Fruit fly (Drosophila melanogaster) whole organism, prepupa: ENCODE results near the gene CG5390.

ENCODE experiments used
- CG10631 ChIP-seq: fragments of 200-800 bp; sonication (Bioruptor generic); optimal IDR thresholded peaks from 2 replicates; lab custom pipeline; 2016; ENCODE audit warnings: missing biosample characterization, missing genetic modification characterization
- CG10669 ChIP-seq: fragments of 200-800 bp; sonication (Bioruptor generic); optimal IDR thresholded peaks from 3 replicates; lab custom pipeline; 2018; ENCODE audit warnings: missing biosample characterization, mild to moderate bottlenecking, missing genetic modification characterization, moderate library complexity
- CG11762 ChIP-seq: fragments of 200-800 bp; sonication (Bioruptor generic); optimal IDR thresholded peaks from 3 replicates; lab custom pipeline; 2016; ENCODE audit warnings: missing biosample characterization, missing genetic modification characterization; ENCODE audit not compliant: insufficient read depth
- CG11902 ChIP-seq: fragments of 200-800 bp; sonication (Bioruptor generic); optimal IDR thresholded peaks from 3 replicates; lab custom pipeline; 2016; ENCODE audit warnings: missing biosample characterization, missing genetic modification characterization
- CG3032 ChIP-seq: fragments of 200-800 bp; optimal IDR thresholded peaks from 2 replicates; lab custom pipeline; 2019; ENCODE audit warnings: missing biosample characterization, mild to moderate bottlenecking, missing genetic modification characterization, moderate library complexity
- CG31627 ChIP-seq: fragments of 200-800 bp; sonication (Bioruptor generic); optimal IDR thresholded peaks from 3 replicates; lab custom pipeline; 2016; ENCODE audit warnings: missing biosample characterization, missing genetic modification characterization
- CG32006 ChIP-seq: fragments of 200-800 bp; sonication (Bioruptor generic); optimal IDR thresholded peaks from 3 replicates; lab custom pipeline; 2017; ENCODE audit warnings: missing biosample characterization, mild to moderate bottlenecking, missing genetic modification characterization
- CG34406 ChIP-seq: fragments of 200-800 bp; sonication (Bioruptor generic); optimal IDR thresholded peaks from 3 replicates; lab custom pipeline; 2016; ENCODE audit warnings: missing biosample characterization, missing genetic modification characterization
- CG4318 ChIP-seq: fragments of 200-800 bp; sonication (Bioruptor generic); optimal IDR thresholded peaks from 3 replicates; lab custom pipeline; 2017; ENCODE audit warnings: missing biosample characterization, mild to moderate bottlenecking, missing genetic modification characterization
- CG6276 ChIP-seq: fragments of 200-800 bp; sonication (Bioruptor generic); optimal IDR thresholded peaks from 2 replicates; lab custom pipeline; 2017; ENCODE audit warnings: missing biosample characterization, mild to moderate bottlenecking, missing genetic modification characterization
- CG6792 ChIP-seq: fragments of 200-800 bp; sonication (Bioruptor generic); optimal IDR thresholded peaks from 3 replicates; lab custom pipeline; 2016; ENCODE audit warnings: missing biosample characterization, missing genetic modification characterization
- CG6808 ChIP-seq: fragments of 200-800 bp; sonication (Bioruptor generic); optimal IDR thresholded peaks from 3 replicates; lab custom pipeline; 2017; ENCODE audit warnings: missing biosample characterization, missing genetic modification characterization, mild to moderate bottlenecking, moderate library complexity, missing genetic modification reagents
- CG6854 ChIP-seq: fragments of 200-800 bp; sonication (Bioruptor generic); optimal IDR thresholded peaks from 2 replicates; lab custom pipeline; 2017; ENCODE audit warnings: missing biosample characterization, mild to moderate bottlenecking, missing genetic modification characterization
- CG7368 ChIP-seq: fragments of 200-800 bp; sonication (Bioruptor generic); optimal IDR thresholded peaks from 3 replicates; lab custom pipeline; 2016; ENCODE audit warnings: missing biosample characterization, missing genetic modification characterization
- CG9139 ChIP-seq: fragments of 200-800 bp; sonication (Bioruptor generic); optimal IDR thresholded peaks from 3 replicates; lab custom pipeline; 2017; ENCODE audit warnings: missing biosample characterization, mild to moderate bottlenecking, missing genetic modification characterization
- Eip75B ChIP-seq: fragments of 200-800 bp; sonication (Bioruptor generic); optimal IDR thresholded peaks from 3 replicates; lab custom pipeline; 2016; ENCODE audit warnings: missing biosample characterization, missing genetic modification characterization
- Eip78C ChIP-seq: fragments of 200-800 bp; sonication (Bioruptor generic); peaks from one replicate; lab custom pipeline; 2016; ENCODE audit warnings: missing biosample characterization, missing genetic modification characterization
- Ets96B ChIP-seq: fragments of 200-800 bp; optimal IDR thresholded peaks from 2 replicates; lab custom pipeline; 2019; ENCODE audit warnings: missing biosample characterization, mild to moderate bottlenecking, missing genetic modification characterization, moderate library complexity
- Hr39 ChIP-seq: fragments of 200-800 bp; sonication (Bioruptor generic); optimal IDR thresholded peaks from 2 replicates; lab custom pipeline; 2016; ENCODE audit warnings: missing biosample characterization, missing genetic modification characterization
- Hr4 ChIP-seq: fragments of 200-800 bp; sonication (Bioruptor generic); optimal IDR thresholded peaks from 3 replicates; lab custom pipeline; 2016; ENCODE audit warnings: missing biosample characterization, missing genetic modification characterization
- Lpt ChIP-seq: fragments of 200-800 bp; sonication (Bioruptor generic); optimal IDR thresholded peaks from 3 replicates; lab custom pipeline; 2016; ENCODE audit warnings: missing biosample characterization, missing genetic modification characterization
- Met ChIP-seq: fragments of 200-800 bp; sonication (Bioruptor generic); optimal IDR thresholded peaks from 3 replicates; lab custom pipeline; 2016; ENCODE audit warnings: missing biosample characterization, missing genetic modification characterization
- OdsH ChIP-seq: fragments of 200-800 bp; sonication (Bioruptor generic); optimal IDR thresholded peaks from 3 replicates; lab custom pipeline; 2016; ENCODE audit warnings: missing biosample characterization, missing genetic modification characterization
- Smox ChIP-seq: fragments of 200-800 bp; sonication (Bioruptor generic); optimal IDR thresholded peaks from 3 replicates; lab custom pipeline; 2016; ENCODE audit warnings: missing biosample characterization, missing genetic modification characterization
- Sox102F ChIP-seq: fragments of 200-800 bp; sonication (Bioruptor generic); optimal IDR thresholded peaks from 2 replicates; lab custom pipeline; 2016; ENCODE audit warnings: missing biosample characterization, mild to moderate bottlenecking, missing genetic modification characterization
- Sox14 ChIP-seq: fragments of 200-800 bp; sonication (Bioruptor generic); optimal IDR thresholded peaks from 3 replicates; lab custom pipeline; 2016; ENCODE audit warnings: missing biosample characterization, missing genetic modification characterization
- acj6 ChIP-seq: fragments of 200-800 bp; sonication (Bioruptor generic); optimal IDR thresholded peaks from 3 replicates; lab custom pipeline; 2016; ENCODE audit warnings: missing biosample characterization, missing genetic modification characterization
- cyc ChIP-seq: fragments of 200-800 bp; sonication (Bioruptor generic); optimal IDR thresholded peaks from 3 replicates; lab custom pipeline; 2016; ENCODE audit warnings: missing biosample characterization, missing genetic modification characterization
- dsx ChIP-seq: fragments of 200-800 bp; optimal IDR thresholded peaks from 3 replicates; lab custom pipeline; 2019; ENCODE audit warnings: missing biosample characterization, mild to moderate bottlenecking, missing genetic modification characterization, moderate library complexity; ENCODE audit not compliant: poor library complexity, severe bottlenecking
- esn ChIP-seq: fragments of 200-800 bp; sonication (Bioruptor generic); optimal IDR thresholded peaks from 2 replicates; lab custom pipeline; 2016; ENCODE audit warnings: missing biosample characterization, mild to moderate bottlenecking, missing genetic modification characterization, moderate library complexity
- fd59A ChIP-seq: fragments of 200-800 bp; sonication (Bioruptor generic); optimal IDR thresholded peaks from 2 replicates; lab custom pipeline; 2017; ENCODE audit warnings: missing biosample characterization, mild to moderate bottlenecking, missing genetic modification characterization, missing genetic modification reagents
- pdm3 ChIP-seq: fragments of 200-800 bp; sonication (Bioruptor generic); optimal IDR thresholded peaks from 3 replicates; lab custom pipeline; 2016; ENCODE audit warnings: missing biosample characterization, missing genetic modification characterization
- salr ChIP-seq, 2 experiments: fragments of 200-800 bp; sonication (Bioruptor generic); optimal IDR thresholded peaks; 3 replicates each; lab custom pipeline; 2016 to 2018; ENCODE audit warnings: missing biosample characterization in 2 of 2, missing genetic modification characterization in 2 of 2, mild to moderate bottlenecking in 1 of 2
- spab ChIP-seq: fragments of 200-800 bp; sonication (Bioruptor generic); optimal IDR thresholded peaks from 2 replicates; lab custom pipeline; 2017; ENCODE audit warnings: missing biosample characterization, mild to moderate bottlenecking, missing genetic modification characterization, missing genetic modification reagents
- svp ChIP-seq: fragments of 200-800 bp; sonication (Bioruptor generic); peaks from one replicate; lab custom pipeline; 2016; ENCODE audit warnings: missing biosample characterization, missing genetic modification characterization
- topi ChIP-seq: fragments of 200-800 bp; sonication (Bioruptor generic); optimal IDR thresholded peaks from 3 replicates; lab custom pipeline; 2016; ENCODE audit warnings: missing biosample characterization, missing genetic modification characterization
- vri ChIP-seq: fragments of 200-800 bp; sonication (Bioruptor generic); optimal IDR thresholded peaks from 3 replicates; lab custom pipeline; 2016; ENCODE audit warnings: missing biosample characterization, mild to moderate bottlenecking, missing genetic modification characterization

CG5390 gene

DNA sequence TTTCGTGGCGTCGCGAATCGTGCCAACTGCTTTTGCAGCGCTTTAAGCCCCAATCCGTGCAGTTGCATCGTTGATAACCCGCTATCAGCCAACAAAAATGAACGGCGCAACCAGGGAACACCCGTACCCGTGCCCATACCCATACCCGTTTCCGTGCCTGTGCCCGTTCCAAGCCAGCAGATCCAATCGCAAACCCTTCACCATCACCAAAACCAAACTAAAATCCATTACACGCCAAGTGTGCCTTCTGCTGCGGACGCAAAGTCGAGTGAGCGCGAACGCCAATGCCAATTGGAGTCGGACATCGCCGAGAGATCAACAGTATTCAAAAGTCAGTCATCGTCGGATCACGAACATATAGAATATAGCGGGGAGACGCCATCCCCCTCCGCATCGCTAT, 27.8 kb upstream of the CG5390 start:
- TF ChIP-seq pdm3 (GFP tag; lab: Kevin White, UChicago), result no peak
- peak; percentile 60 for TF ChIP-seq svp

dm6 chr2L:10333091-10333991, 26.9 kb upstream of the CG5390 start, which contains the start of gene GATAd:
Gene GATAd (plus strand): TSS chr2L:10333734.
- TF ChIP-seq Eip78C (GFP tag; lab: Kevin White, UChicago) (peak; percentile 41), cyc (no peak), esn (GFP tag; lab: Kevin White, UChicago) (peak; percentile 21), CG34406 (no peak), salr (GFP tag; optimal IDR thresholded peaks at IDR 0.05; lab: Kevin White, UChicago) (no peak), spab (GFP tag; lab: Kevin White, UChicago) (no peak), pdm3 (GFP tag; lab: Kevin White, UChicago) (no peak), topi (GFP tag; lab: Kevin White, UChicago) (no peak), Sox14 (GFP tag; lab: Kevin White, UChicago) (peak; percentile 20), CG10669 (no peak), CG11902 (no peak), Eip75B (no peak), Met (no peak), CG9139 (GFP tag; lab: Kevin White, UChicago) (no peak), CG11762 (GFP tag; lab: Kevin White, UChicago) (no peak), Lpt (no peak), fd59A (GFP tag; lab: Kevin White, UChicago) (no peak), Ets96B (tag; lab: Kevin White, UChicago) (no peak), CG6792 (GFP tag; lab: Kevin White, UChicago) (no peak), CG7368 (GFP tag; lab: Kevin White, UChicago) (no peak), CG10631 (GFP tag; lab: Kevin White, UChicago) (no peak), CG4318 (GFP tag; lab: Kevin White, UChicago) (no peak), CG3032 (peak; percentile 1), Smox (GFP tag; lab: Kevin White, UChicago) (no peak), CG31627 (GFP tag; lab: Kevin White, UChicago) (no peak), vri (GFP tag; lab: Kevin White, UChicago) (peak; percentile 16), CG32006 (GFP tag; lab: Kevin White, UChicago) (no peak), OdsH (GFP tag; lab: Kevin White, UChicago) (no peak), CG6808 (GFP tag; lab: Kevin White, UChicago) (no peak), CG6276 (GFP tag; lab: Kevin White, UChicago) (no peak), dsx (GFP tag; lab: Kevin White, UChicago) (peak; percentile 28), Hr39 (GFP tag; lab: Kevin White, UChicago) (no peak), acj6 (no peak), Hr4 (GFP tag; lab: Kevin White, UChicago) (no peak), Sox102F (no peak), CG6854 (GFP tag; lab: Kevin White, UChicago) (no peak), svp (no peak)
